Fruit fly (Drosophila melanogaster) whole organism, wandering third instar larva: ENCODE data around the gene Neurl4.

ENCODE experiments used
- Abd-B ChIP-seq: fragments of >200 bp; optimal IDR thresholded peaks from 2 replicates; lab custom pipeline; 2017; ENCODE audit warnings: missing biosample characterization, missing genetic modification characterization
- CG32264 ChIP-seq: fragments of 200-800 bp; sonication (Bioruptor generic); optimal IDR thresholded peaks from 2 replicates; lab custom pipeline; 2016; ENCODE audit warnings: missing biosample characterization, missing genetic modification characterization
- Dfd ChIP-seq: fragments of >200 bp; optimal IDR thresholded peaks from 2 replicates; lab custom pipeline; 2017; ENCODE audit warnings: missing biosample characterization, missing genetic modification characterization
- Dif ChIP-seq: fragments of 200-275, 200-300 bp; sonication (Bioruptor generic); optimal IDR thresholded peaks from 2 replicates; lab custom pipeline; 2018; ENCODE audit warnings: missing biosample characterization, missing genetic modification characterization; ENCODE audit not compliant: partially characterized antibody
- HLH106 ChIP-seq: fragments of 200-800 bp; optimal IDR thresholded peaks from 3 replicates; lab custom pipeline; 2019; ENCODE audit warnings: missing biosample characterization, mild to moderate bottlenecking, missing genetic modification characterization, moderate library complexity
- Hr78 ChIP-seq: fragments of >200 bp; optimal IDR thresholded peaks from 2 replicates; lab custom pipeline; 2017; ENCODE audit warnings: missing biosample characterization, missing genetic modification characterization
- Hr83 ChIP-seq: fragments of 200-300 bp; sonication (Bioruptor generic); optimal IDR thresholded peaks from 2 replicates; lab custom pipeline; 2016; ENCODE audit warnings: missing biosample characterization, mild to moderate bottlenecking, missing genetic modification characterization, moderate library complexity; ENCODE audit not compliant: poor library complexity, severe bottlenecking
- Jra ChIP-seq: sonication (Bioruptor generic); optimal IDR thresholded peaks from 2 replicates; lab custom pipeline; 2016; ENCODE audit warnings: missing biosample characterization, missing genetic modification characterization
- Mio ChIP-seq: sonication (Bioruptor generic); optimal IDR thresholded peaks from 2 replicates; lab custom pipeline; 2016; ENCODE audit warnings: missing biosample characterization, missing genetic modification characterization
- N ChIP-seq: fragments of >200 bp; optimal IDR thresholded peaks from 2 replicates; lab custom pipeline; 2018; ENCODE audit warnings: missing biosample characterization, missing external identifiers, missing genetic modification characterization
- OdsH ChIP-seq: fragments of 200-800 bp; sonication (Bioruptor generic); optimal IDR thresholded peaks from 2 replicates; lab custom pipeline; 2016; ENCODE audit warnings: missing biosample characterization, mild to moderate bottlenecking, missing genetic modification characterization
- Rel ChIP-seq, 2 experiments: fragments of 200-800 bp; sonication (Bioruptor generic) in 1 of 2; optimal IDR thresholded peaks; 2 replicates in 1 of 2; 3 replicates in 1 of 2; lab custom pipeline; 2016 to 2019; ENCODE audit warnings: mild to moderate bottlenecking in 2 of 2, missing biosample characterization in 2 of 2, missing genetic modification characterization in 2 of 2, moderate library complexity in 1 of 2
- Sp1 ChIP-seq: fragments of 200-800 bp; sonication (Bioruptor generic); optimal IDR thresholded peaks from 3 replicates; lab custom pipeline; 2019; ENCODE audit warnings: missing biosample characterization, mild to moderate bottlenecking, missing genetic modification characterization, moderate library complexity
- br ChIP-seq: fragments of 200-800 bp; sonication (Bioruptor generic); optimal IDR thresholded peaks from 2 replicates; lab custom pipeline; 2016; ENCODE audit warnings: missing biosample characterization, missing genetic modification characterization
- brk ChIP-seq: fragments of 200-800 bp; sonication (Bioruptor generic); optimal IDR thresholded peaks from 2 replicates; lab custom pipeline; 2016; ENCODE audit warnings: missing biosample characterization, mild to moderate bottlenecking, missing genetic modification characterization
- dl ChIP-seq, 2 experiments: fragments of 175-275, 200-275 bp in 1 of 2; fragments of 200-275 bp in 1 of 2; sonication (Bioruptor generic); optimal IDR thresholded peaks; lab custom pipeline; 2018; ENCODE audit warnings: mild to moderate bottlenecking in 2 of 2, missing biosample characterization in 2 of 2, missing genetic modification characterization in 2 of 2, moderate library complexity in 2 of 2; ENCODE audit not compliant: partially characterized antibody in 2 of 2, insufficient read depth in 1 of 2
- dmrt93B ChIP-seq: fragments of 200-800 bp; sonication (Bioruptor generic); optimal IDR thresholded peaks from 2 replicates; lab custom pipeline; 2018; ENCODE audit warnings: missing biosample characterization, mild to moderate bottlenecking, missing genetic modification characterization
- dsf ChIP-seq: sonication (Bioruptor generic); optimal IDR thresholded peaks from 2 replicates; lab custom pipeline; 2016; ENCODE audit warnings: missing biosample characterization, missing genetic modification characterization, borderline replicate concordance
- ey ChIP-seq: fragments of 200-800 bp; sonication (Bioruptor generic); optimal IDR thresholded peaks from 2 replicates; lab custom pipeline; 2016; ENCODE audit warnings: missing biosample characterization, missing genetic modification characterization
- foxo ChIP-seq, 2 experiments: fragments of 200-800 bp; sonication (Bioruptor generic); optimal IDR thresholded peaks; 2 replicates in 1 of 2; 3 replicates in 1 of 2; lab custom pipeline; 2016 to 2017; ENCODE audit warnings: missing biosample characterization in 2 of 2, missing genetic modification characterization in 2 of 2
- fru ChIP-seq: fragments of 200-800 bp; sonication (Bioruptor generic); optimal IDR thresholded peaks from 3 replicates; lab custom pipeline; 2016; ENCODE audit warnings: missing biosample characterization, mild to moderate bottlenecking, missing genetic modification characterization
- h ChIP-seq: fragments of 200-800 bp; sonication (Bioruptor generic); optimal IDR thresholded peaks from 3 replicates; lab custom pipeline; 2016; ENCODE audit warnings: missing biosample characterization, mild to moderate bottlenecking, missing genetic modification characterization
- jim ChIP-seq: fragments of 175-275, 200-325 bp; sonication (Bioruptor generic); optimal IDR thresholded peaks from 2 replicates; lab custom pipeline; 2016; ENCODE audit warnings: missing biosample characterization, mild to moderate bottlenecking, missing genetic modification characterization
- lola ChIP-seq: fragments of >200 bp; optimal IDR thresholded peaks from 2 replicates; lab custom pipeline; 2017; ENCODE audit warnings: missing biosample characterization, missing genetic modification characterization
- pan ChIP-seq: fragments of >200 bp; optimal IDR thresholded peaks from 2 replicates; lab custom pipeline; 2017
- psq ChIP-seq: fragments of 200-800 bp; sonication (Bioruptor generic); optimal IDR thresholded peaks from 3 replicates; lab custom pipeline; 2017; ENCODE audit warnings: missing biosample characterization, mild to moderate bottlenecking, missing genetic modification characterization, moderate library complexity
- rgr ChIP-seq: fragments of 200-800 bp; sonication (Bioruptor generic); optimal IDR thresholded peaks from 3 replicates; lab custom pipeline; 2016; ENCODE audit warnings: missing biosample characterization, mild to moderate bottlenecking, missing genetic modification characterization
- sage ChIP-seq: fragments of 200-800 bp; sonication (Bioruptor generic); optimal IDR thresholded peaks from 2 replicates; lab custom pipeline; 2016; ENCODE audit warnings: missing biosample characterization, mild to moderate bottlenecking, missing genetic modification characterization
- sv ChIP-seq: fragments of 200-800 bp; sonication (Bioruptor generic); optimal IDR thresholded peaks from 3 replicates; lab custom pipeline; 2016; ENCODE audit warnings: missing biosample characterization, missing genetic modification characterization
- tai ChIP-seq: sonication (Bioruptor generic); optimal IDR thresholded peaks from 2 replicates; lab custom pipeline; 2016; ENCODE audit warnings: missing biosample characterization, missing genetic modification characterization
- usp ChIP-seq: fragments of >200 bp; optimal IDR thresholded peaks from 2 replicates; lab custom pipeline; 2017; ENCODE audit warnings: missing biosample characterization, missing genetic modification characterization
- woc ChIP-seq: sonication (Bioruptor generic); optimal IDR thresholded peaks from 2 replicates; lab custom pipeline; 2016; ENCODE audit warnings: missing biosample characterization, mild to moderate bottlenecking, missing genetic modification characterization

Gene Neurl4

dm6 chr3L:14062702-14063101 is 13.0 kb upstream of the Neurl4 start:
- TF ChIP-seq dmrt93B (no peak), OdsH (GFP tag; lab: Kevin White, UChicago) (no peak), Mio (no peak), Rel (GFP tag; optimal IDR thresholded peaks at IDR 0.05; lab: Kevin White, UChicago) (no peak), Rel (tag; optimal IDR thresholded peaks at IDR 0.05; lab: Kevin White, UChicago) (no peak), sv (GFP tag; lab: Kevin White, UChicago) (no peak), Dif (GFP tag; lab: Kevin White, UChicago) (no peak), woc (no peak), foxo (GFP tag; optimal IDR thresholded peaks at IDR 0.05; lab: Kevin White, UChicago) (no peak), dl (GFP tag; optimal IDR thresholded peaks at IDR 0.05; lab: Kevin White, UChicago; ENCODE audit: insufficient read depth in 1 of 2, partially characterized antibody in 2 of 2) (no peak), Dfd (GFP tag; lab: Kevin White, UChicago) (no peak), lola (GFP tag; lab: Kevin White, UChicago) (no peak), Hr78 (GFP tag; lab: Kevin White, UChicago) (no peak), jim (GFP tag; lab: Kevin White, UChicago) (no peak)
- TF ChIP-seq, all 38 proteins: peak for 0

- peak; percentile 21 for TF ChIP-seq br (GFP tag; lab: Kevin White, UChicago)
- no peak for TF ChIP-seq tai (GFP tag; lab: Kevin White, UChicago)
- TF ChIP-seq ey (GFP tag; lab: Kevin White, UChicago): peak; percentile 10
- TF ChIP-seq rgr: peak; percentile 18
- TF ChIP-seq Dfd (GFP tag; lab: Kevin White, UChicago): no peak
- no peak for TF ChIP-seq psq
- no peak for TF ChIP-seq CG32264 (GFP tag; lab: Kevin White, UChicago)
- TF ChIP-seq usp: no peak
- TF ChIP-seq foxo (GFP tag; optimal IDR thresholded peaks at IDR 0.05; lab: Kevin White, UChicago): peak in 1 of 2 experiments; percentile 36
These were observed 9.7 kb upstream of the Neurl4 start for dm6 chr3L:14059266-14059974.

dm6 chr3L:14056816-14057215 is 7.1 kb upstream of the Neurl4 start:
- TF ChIP-seq OdsH (GFP tag; lab: Kevin White, UChicago): no peak
- no peak for TF ChIP-seq Hr78 (GFP tag; lab: Kevin White, UChicago)
- TF ChIP-seq N (GFP tag; lab: Kevin White, UChicago): no peak
- no peak for TF ChIP-seq br (GFP tag; lab: Kevin White, UChicago)
- TF ChIP-seq Jra: no peak
- no peak for TF ChIP-seq h (GFP tag; lab: Kevin White, UChicago)
- TF ChIP-seq Rel (GFP tag; optimal IDR thresholded peaks at IDR 0.05; lab: Kevin White, UChicago): no peak
- no peak for TF ChIP-seq Rel (tag; optimal IDR thresholded peaks at IDR 0.05; lab: Kevin White, UChicago)
- no peak for TF ChIP-seq jim (GFP tag; lab: Kevin White, UChicago)
- TF ChIP-seq Abd-B (GFP tag; lab: Kevin White, UChicago): no peak
- TF ChIP-seq lola (GFP tag; lab: Kevin White, UChicago): no peak
- no peak for TF ChIP-seq ey (GFP tag; lab: Kevin White, UChicago)
- TF ChIP-seq brk (GFP tag; lab: Kevin White, UChicago): no peak
- TF ChIP-seq rgr: no peak

DNA sequence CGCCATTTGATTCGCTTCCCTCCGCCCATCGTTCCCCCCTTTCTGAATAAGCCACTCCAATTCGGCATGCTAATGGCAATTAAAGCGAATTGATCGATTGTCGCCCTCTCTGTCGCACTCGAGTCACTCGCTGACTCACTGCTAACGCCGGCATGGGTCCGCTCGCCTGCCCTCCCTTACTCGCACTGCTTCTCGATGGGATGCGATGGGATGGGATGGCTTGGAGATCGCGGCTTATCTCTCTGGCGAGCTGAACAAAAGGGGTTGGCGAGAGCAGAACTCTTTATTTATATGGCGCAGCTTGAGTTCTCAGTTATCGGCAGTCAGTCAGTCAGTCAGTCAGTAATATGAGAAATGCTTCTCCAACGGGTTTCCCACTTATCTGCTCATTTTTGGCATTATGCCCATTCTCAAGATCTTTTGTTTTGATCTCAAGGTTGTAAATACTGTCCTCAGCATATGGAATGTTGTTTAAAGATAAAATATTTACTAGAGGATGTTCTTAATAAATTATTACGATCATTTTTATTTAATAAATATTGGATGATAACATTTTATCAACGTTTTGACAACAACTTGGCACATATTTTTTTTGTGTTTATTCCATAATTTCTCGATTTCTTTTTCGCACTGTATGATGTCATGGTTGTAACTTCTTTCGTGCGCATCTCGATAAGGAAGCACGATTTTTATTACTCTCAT is 6.3 kb upstream of the Neurl4 start:
- TF ChIP-seq Rel (GFP tag; optimal IDR thresholded peaks at IDR 0.05; lab: Kevin White, UChicago): no peak
- peak; percentile 35 for TF ChIP-seq Rel (tag; optimal IDR thresholded peaks at IDR 0.05; lab: Kevin White, UChicago)
- TF ChIP-seq Jra: peak; percentile 54
- TF ChIP-seq Dif (GFP tag; lab: Kevin White, UChicago): peak; percentile 9
- no peak for TF ChIP-seq pan (lab: Kevin White, UChicago)
- peak; percentile 48 for TF ChIP-seq Hr83
- no peak for TF ChIP-seq OdsH (GFP tag; lab: Kevin White, UChicago)
- TF ChIP-seq, all 38 proteins: peak for 4

DNA sequence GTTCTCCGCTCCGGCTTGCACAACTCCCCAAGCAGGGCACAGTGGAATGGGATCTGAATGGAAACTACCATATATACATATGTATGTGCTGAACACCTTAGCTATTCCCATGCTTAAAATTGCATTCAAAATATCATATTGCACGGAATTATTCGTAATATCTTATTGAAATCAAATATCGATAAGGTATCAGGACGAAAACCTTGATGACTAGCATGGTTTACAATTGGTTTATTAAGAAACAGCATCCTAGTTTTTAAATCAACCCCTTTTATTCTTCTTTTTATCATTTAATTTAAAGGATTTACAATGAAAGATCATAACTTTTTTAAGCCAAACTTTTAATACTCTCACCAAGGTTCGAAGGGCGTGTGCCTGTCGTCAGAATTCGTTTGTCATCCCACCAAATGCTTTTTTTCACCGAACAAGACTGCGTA is 5.6 kb upstream of the Neurl4 start:
- TF ChIP-seq fru (peak; percentile 64), h (GFP tag; lab: Kevin White, UChicago) (peak; percentile 77), woc (peak; percentile 70), sage (GFP tag; lab: Kevin White, UChicago) (no peak), Sp1 (peak; percentile 64), Abd-B (GFP tag; lab: Kevin White, UChicago) (no peak), br (GFP tag; lab: Kevin White, UChicago) (peak; percentile 58), CG32264 (GFP tag; lab: Kevin White, UChicago) (peak; percentile 16), foxo (GFP tag; optimal IDR thresholded peaks at IDR 0.05; lab: Kevin White, UChicago) (peak in 1 of 2 experiments; percentile 73), psq (peak; percentile 60), dmrt93B (peak; percentile 50), OdsH (GFP tag; lab: Kevin White, UChicago) (peak; percentile 75), HLH106 (tag; lab: Kevin White, UChicago) (peak; percentile 66), ey (GFP tag; lab: Kevin White, UChicago) (peak; percentile 66), dsf (GFP tag; lab: Kevin White, UChicago) (no peak), rgr (peak; percentile 74)
